Fruit fly (Drosophila melanogaster) whole organism, embryonic: Measurements from ENCODE around the gene CG34307.
A peak's percentile ranks its signal among the peaks of the same experiment; 100 is the strongest.

Source experiments
- Ada2b ChIP-seq: fragments of 200-800 bp; sonication (Bioruptor generic); IDR thresholded peaks from 2 replicates; pipeline ENCODE4 v1.3.6; 2022; ENCODE audit warnings: missing biosample characterization, missing genetic modification characterization
- Bdp1 ChIP-seq: fragments of 200-800 bp; sonication (Bioruptor generic); optimal IDR thresholded peaks from 3 replicates; lab custom pipeline; 2016; ENCODE audit warnings: missing biosample characterization, missing genetic modification characterization
- CG10147 ChIP-seq: fragments of 200-800 bp; sonication (Bioruptor generic); optimal IDR thresholded peaks from 2 replicates; lab custom pipeline; 2019; ENCODE audit warnings: missing biosample characterization, mild to moderate bottlenecking, missing genetic modification characterization, moderate library complexity
- CG11247 ChIP-seq: fragments of 200-800 bp; sonication (Bioruptor generic); IDR thresholded peaks from 2 replicates; pipeline ENCODE4 v1.3.6; 2022; ENCODE audit warnings: missing biosample characterization, missing genetic modification characterization
- CG11398 ChIP-seq: fragments of 200-800 bp; sonication (Bioruptor generic); optimal IDR thresholded peaks from 2 replicates; lab custom pipeline; 2016; ENCODE audit warnings: missing biosample characterization, missing genetic modification characterization
- CG11723 ChIP-seq: fragments of 200-800 bp; sonication (Bioruptor generic); optimal IDR thresholded peaks from 2 replicates; lab custom pipeline; 2017; ENCODE audit warnings: missing biosample characterization, mild to moderate bottlenecking, missing genetic modification characterization
- CG12071 ChIP-seq: fragments of 200-800 bp; sonication (Bioruptor generic); optimal IDR thresholded peaks from 3 replicates; lab custom pipeline; 2018; ENCODE audit warnings: missing biosample characterization, mild to moderate bottlenecking, missing genetic modification characterization
- CG12104 ChIP-seq: fragments of 200-800 bp; sonication (Bioruptor generic); optimal IDR thresholded peaks from 3 replicates; lab custom pipeline; 2016; ENCODE audit warnings: missing biosample characterization, missing genetic modification characterization
- CG12219 ChIP-seq: fragments of 200-800 bp; sonication (Bioruptor generic); optimal IDR thresholded peaks from 3 replicates; lab custom pipeline; 2018; ENCODE audit warnings: missing biosample characterization, mild to moderate bottlenecking, missing genetic modification characterization
- CG12299 ChIP-seq: fragments of 200-800 bp; sonication (Bioruptor generic); optimal IDR thresholded peaks from 2 replicates; lab custom pipeline; 2018; ENCODE audit warnings: missing biosample characterization, mild to moderate bottlenecking, missing genetic modification characterization
- CG1233 ChIP-seq: fragments of 200-800 bp; sonication (Bioruptor generic); optimal IDR thresholded peaks from 4 replicates; lab custom pipeline; 2018; ENCODE audit warnings: missing biosample characterization, mild to moderate bottlenecking, missing genetic modification characterization
- CG13624 ChIP-seq: fragments of 200-800 bp; sonication (Bioruptor generic); optimal IDR thresholded peaks from 2 replicates; lab custom pipeline; 2016; ENCODE audit warnings: missing biosample characterization, missing genetic modification characterization
- CG14710 ChIP-seq: fragments of 200-800 bp; sonication (Bioruptor generic); optimal IDR thresholded peaks from 3 replicates; lab custom pipeline; 2019; ENCODE audit warnings: missing biosample characterization, mild to moderate bottlenecking, missing genetic modification characterization, moderate library complexity
- CG15514 ChIP-seq: fragments of 200-800 bp; sonication (Bioruptor generic); optimal IDR thresholded peaks from 3 replicates; lab custom pipeline; 2017; ENCODE audit warnings: missing biosample characterization, missing genetic modification characterization, mild to moderate bottlenecking, moderate library complexity, missing genetic modification reagents
- CG15601 ChIP-seq: fragments of 200-800 bp; sonication (Bioruptor generic); optimal IDR thresholded peaks from 3 replicates; lab custom pipeline; 2019; ENCODE audit warnings: missing biosample characterization, mild to moderate bottlenecking, missing genetic modification characterization, moderate library complexity
- CG1603 ChIP-seq: fragments of 200-800 bp; sonication (Bioruptor generic); optimal IDR thresholded peaks from 2 replicates; lab custom pipeline; 2019; ENCODE audit warnings: missing biosample characterization, mild to moderate bottlenecking, missing genetic modification characterization, moderate library complexity
- CG17912 ChIP-seq: fragments of 200-800 bp; sonication (Bioruptor generic); optimal IDR thresholded peaks from 2 replicates; lab custom pipeline; 2018; ENCODE audit warnings: missing biosample characterization, mild to moderate bottlenecking, missing genetic modification characterization
- CG18011 ChIP-seq: fragments of 200-800 bp; sonication (Bioruptor generic); optimal IDR thresholded peaks from 2 replicates; lab custom pipeline; 2017; ENCODE audit warnings: missing biosample characterization, missing genetic modification characterization, mild to moderate bottlenecking, moderate library complexity, missing genotype
- CG18476 ChIP-seq: fragments of 200-800 bp; sonication (Bioruptor generic); optimal IDR thresholded peaks from 2 replicates; lab custom pipeline; 2016; ENCODE audit warnings: missing biosample characterization, mild to moderate bottlenecking, missing genetic modification characterization
- CG2875 ChIP-seq: fragments of 200-800 bp; sonication (Bioruptor generic); optimal IDR thresholded peaks from 2 replicates; lab custom pipeline; 2017; ENCODE audit warnings: missing biosample characterization, mild to moderate bottlenecking, missing genetic modification characterization, missing genetic modification reagents
- CG34224 ChIP-seq: fragments of 200-800 bp; sonication (Bioruptor generic); IDR thresholded peaks from 3 replicates; pipeline ENCODE4 v1.3.6; 2022; ENCODE audit warnings: missing biosample characterization, missing genetic modification characterization; ENCODE audit not compliant: partially characterized antibody
- CG3847 ChIP-seq: fragments of 200-800 bp; sonication (Bioruptor generic); IDR thresholded peaks from 2 replicates; pipeline ENCODE4 v1.3.6; 2022; ENCODE audit warnings: missing biosample characterization, missing genetic modification characterization
- CG4820 ChIP-seq: fragments of 200-800 bp; sonication (Bioruptor generic); optimal IDR thresholded peaks from 3 replicates; lab custom pipeline; 2016; ENCODE audit warnings: missing biosample characterization, missing genetic modification characterization
- CG5180 ChIP-seq: fragments of 200-800 bp; sonication (Bioruptor generic); optimal IDR thresholded peaks from 3 replicates; lab custom pipeline; 2017; ENCODE audit warnings: missing biosample characterization, missing genetic modification characterization, mild to moderate bottlenecking, moderate library complexity, missing genetic modification reagents
- CG6854 ChIP-seq: fragments of 200-800 bp; sonication (Bioruptor generic); optimal IDR thresholded peaks from 3 replicates; lab custom pipeline; 2017; ENCODE audit warnings: missing biosample characterization, mild to moderate bottlenecking, missing genetic modification characterization
- CG7928 ChIP-seq: fragments of 200-800 bp; sonication (Bioruptor generic); optimal IDR thresholded peaks from 2 replicates; lab custom pipeline; 2017; ENCODE audit warnings: missing biosample characterization, mild to moderate bottlenecking, missing genetic modification characterization
- CG9609 ChIP-seq: fragments of 200-800 bp; sonication (Bioruptor generic); optimal IDR thresholded peaks from 3 replicates; lab custom pipeline; 2016; ENCODE audit warnings: missing biosample characterization, missing genetic modification characterization
- CoRest ChIP-seq: fragments of 200-800 bp; sonication (Bioruptor generic); optimal IDR thresholded peaks from 3 replicates; lab custom pipeline; 2018; ENCODE audit warnings: missing biosample characterization, mild to moderate bottlenecking, missing genetic modification characterization, moderate library complexity
- Dfd ChIP-seq, 2 experiments: fragments of >200 bp; optimal IDR thresholded peaks; 2 replicates each; lab custom pipeline; 2017; ENCODE audit warnings: missing biosample characterization in 2 of 2, missing genetic modification characterization in 2 of 2
- Dip2 ChIP-seq: fragments of 200-800 bp; sonication (Bioruptor generic); IDR thresholded peaks from 2 replicates; pipeline ENCODE4 v1.3.6; 2022; ENCODE audit warnings: missing biosample characterization, missing genetic modification characterization
- Fer2 ChIP-seq: fragments of 200-800 bp; sonication (Bioruptor generic); optimal IDR thresholded peaks from 2 replicates; lab custom pipeline; 2018; ENCODE audit warnings: missing biosample characterization, mild to moderate bottlenecking, missing genetic modification characterization, moderate library complexity
- Oli ChIP-seq: fragments of 200-800 bp; sonication (Bioruptor generic); optimal IDR thresholded peaks from 2 replicates; lab custom pipeline; 2018; ENCODE audit warnings: missing biosample characterization, mild to moderate bottlenecking, missing genetic modification characterization, moderate library complexity
- Pdp1 ChIP-seq, 2 experiments: fragments of 200-800 bp; sonication (Bioruptor generic); optimal IDR thresholded peaks; 3 replicates each; lab custom pipeline; 2016; ENCODE audit warnings: missing biosample characterization in 2 of 2, missing genetic modification characterization in 2 of 2, mild to moderate bottlenecking in 1 of 2, moderate library complexity in 1 of 2
- ash1 ChIP-seq: fragments of 200-800 bp; sonication (Bioruptor generic); optimal IDR thresholded peaks from 2 replicates; lab custom pipeline; 2018; ENCODE audit warnings: missing biosample characterization, mild to moderate bottlenecking, missing genetic modification characterization
- ato ChIP-seq: fragments of 200-800 bp; sonication (Bioruptor generic); IDR thresholded peaks from 2 replicates; pipeline ENCODE4 v1.3.6; 2022; ENCODE audit warnings: missing biosample characterization, missing genetic modification characterization; ENCODE audit not compliant: partially characterized antibody
- cas ChIP-seq: fragments of 200-800 bp; sonication (Bioruptor generic); IDR thresholded peaks from 2 replicates; pipeline ENCODE4 v1.3.6; 2022; ENCODE audit warnings: missing biosample characterization, missing genetic modification characterization
- chinmo ChIP-seq: fragments of 200-800 bp; sonication (Bioruptor generic); IDR thresholded peaks from 4 replicates; pipeline ENCODE4 v1.3.6; 2022; ENCODE audit warnings: missing biosample characterization, missing genetic modification characterization; ENCODE audit not compliant: partially characterized antibody
- dmrt11E ChIP-seq: fragments of 200-800 bp; sonication (Bioruptor generic); optimal IDR thresholded peaks from 3 replicates; lab custom pipeline; 2018; ENCODE audit warnings: missing biosample characterization, mild to moderate bottlenecking, missing genetic modification characterization, moderate library complexity
- ewg ChIP-seq: fragments of 200-800 bp; sonication (Bioruptor generic); optimal IDR thresholded peaks from 3 replicates; lab custom pipeline; 2017; ENCODE audit warnings: mild to moderate bottlenecking, missing biosample characterization, missing genetic modification reagents, missing genetic modification characterization
- gem ChIP-seq: fragments of 200-800 bp; sonication (Bioruptor generic); optimal IDR thresholded peaks from 2 replicates; lab custom pipeline; 2019; ENCODE audit warnings: missing biosample characterization, mild to moderate bottlenecking, missing genetic modification characterization, moderate library complexity
- gro ChIP-seq: fragments of 200-800 bp; sonication (Bioruptor generic); optimal IDR thresholded peaks from 2 replicates; lab custom pipeline; 2016; ENCODE audit warnings: missing biosample characterization, missing genetic modification characterization
- gt ChIP-seq: fragments of 200-800 bp; sonication (Bioruptor generic); IDR thresholded peaks from 2 replicates; pipeline ENCODE4 v1.3.6; 2022; ENCODE audit warnings: missing biosample characterization, missing genetic modification characterization
- ham ChIP-seq: fragments of 200-800 bp; sonication (Bioruptor generic); IDR thresholded peaks from 2 replicates; pipeline ENCODE4 v1.3.6; 2022; ENCODE audit warnings: missing biosample characterization, missing genetic modification characterization
- lmd ChIP-seq: fragments of 200-800 bp; sonication (Bioruptor generic); IDR thresholded peaks from 2 replicates; pipeline ENCODE4 v1.3.6; 2022; ENCODE audit warnings: missing biosample characterization, missing genetic modification characterization
- pum ChIP-seq: fragments of 200-800 bp; sonication (Bioruptor generic); optimal IDR thresholded peaks from 2 replicates; lab custom pipeline; 2016; ENCODE audit warnings: missing biosample characterization, missing genetic modification characterization
- sqz ChIP-seq: fragments of 200-800 bp; sonication (Bioruptor generic); optimal IDR thresholded peaks from 3 replicates; lab custom pipeline; 2018; ENCODE audit warnings: missing biosample characterization, mild to moderate bottlenecking, missing genetic modification characterization
- stwl ChIP-seq: fragments of 200-800 bp; sonication (Bioruptor generic); optimal IDR thresholded peaks from 3 replicates; lab custom pipeline; 2018; ENCODE audit warnings: missing biosample characterization, mild to moderate bottlenecking, missing genetic modification characterization, moderate library complexity
- sug ChIP-seq: fragments of 200-800 bp; optimal IDR thresholded peaks from 2 replicates; lab custom pipeline; 2019; ENCODE audit warnings: missing biosample characterization, mild to moderate bottlenecking, missing genetic modification characterization, moderate library complexity
- wdn ChIP-seq: fragments of 200-800 bp; sonication (Bioruptor generic); IDR thresholded peaks from 2 replicates; pipeline ENCODE4 v1.3.6; 2022; ENCODE audit warnings: missing biosample characterization, missing genetic modification characterization
- yki ChIP-seq: fragments of >200 bp; optimal IDR thresholded peaks from 3 replicates; lab custom pipeline; 2018
- zen2 ChIP-seq: fragments of 200-800 bp; sonication (Bioruptor generic); IDR thresholded peaks from 3 replicates; pipeline ENCODE4 v1.3.6; 2022; ENCODE audit warnings: missing biosample characterization, missing genetic modification characterization; ENCODE audit not compliant: partially characterized antibody

The CG34307 gene

DNA sequence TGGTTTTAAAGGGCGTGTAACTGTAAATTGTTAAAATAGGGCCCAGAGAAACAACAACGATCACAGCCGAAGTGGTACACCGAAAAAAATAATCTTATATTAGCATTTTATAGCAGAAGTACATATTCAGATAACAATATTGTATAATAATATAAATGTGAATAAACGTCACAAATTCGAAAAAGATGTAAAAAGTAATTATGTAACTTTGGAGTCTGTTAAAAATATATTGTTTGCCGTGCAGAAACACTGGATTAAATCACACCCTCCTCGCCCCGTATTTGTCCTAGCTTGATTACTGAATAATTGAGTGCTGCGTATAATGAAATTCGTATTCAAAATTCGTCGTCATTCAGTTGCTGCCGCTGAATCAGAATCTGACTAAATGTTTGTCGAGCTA is 42.2 kb upstream of the CG34307 start (continued):
- TF ChIP-seq zen2 (GFP tag; lab: Robert Waterston, UW) (no peak), gem (tag; lab: Kevin White, UChicago) (peak; percentile 69), CG1233 (GFP tag; lab: Kevin White, UChicago) (no peak), CG14710 (tag; lab: Kevin White, UChicago) (no peak), CG18476 (GFP tag; lab: Kevin White, UChicago) (no peak), Oli (tag; lab: Kevin White, UChicago) (peak; percentile 35), CG11247 (GFP tag; lab: Robert Waterston, UW) (no peak), CG12071 (no peak), CG1603 (tag; lab: Kevin White, UChicago) (no peak), CG3847 (GFP tag; lab: Robert Waterston, UW) (0 out of 2 replicates have a peak, but pooled peaks have one; percentile 19), CG15601 (tag; lab: Kevin White, UChicago) (no peak), Bdp1 (GFP tag; lab: Kevin White, UChicago) (no peak), CG17912 (GFP tag; lab: Kevin White, UChicago) (no peak), ham (no peak), Dip2 (GFP tag; lab: Robert Waterston, UW) (no peak), CG18011 (GFP tag; lab: Kevin White, UChicago) (no peak), CG10147 (GFP tag; lab: Kevin White, UChicago) (peak; percentile 2), CoRest (tag; lab: Kevin White, UChicago) (peak; percentile 33), CG5180 (GFP tag; lab: Kevin White, UChicago) (no peak), chinmo (GFP tag; lab: Robert Waterston, UW) (no peak), pum (GFP tag; lab: Kevin White, UChicago) (no peak), CG12104 (GFP tag; lab: Kevin White, UChicago) (no peak), CG34224 (GFP tag; lab: Robert Waterston, UW) (no peak), CG2875 (GFP tag; lab: Kevin White, UChicago) (no peak), CG9609 (GFP tag; lab: Kevin White, UChicago) (no peak), Pdp1 (GFP tag; optimal IDR thresholded peaks at IDR 0.05; lab: Kevin White, UChicago) (peak in 1 of 2 experiments; percentile 50), CG6854 (no peak), lmd (GFP tag; lab: Robert Waterston, UW) (no peak), stwl (tag; lab: Kevin White, UChicago) (no peak), gt (GFP tag; lab: Robert Waterston, UW) (no peak), CG13624 (no peak), CG4820 (peak; percentile 4), Dfd (GFP tag; optimal IDR thresholded peaks at IDR 0.05; lab: Kevin White, UChicago) (no peak), wdn (GFP tag; lab: Robert Waterston, UW) (no peak), CG12219 (GFP tag; lab: Kevin White, UChicago) (no peak), CG11723 (GFP tag; lab: Kevin White, UChicago) (no peak), CG15514 (GFP tag; lab: Kevin White, UChicago) (no peak), yki (lab: Kevin White, UChicago) (no peak), cas (GFP tag; lab: Robert Waterston, UW) (no peak), ato (GFP tag; lab: Robert Waterston, UW) (no peak), sug (tag; lab: Kevin White, UChicago) (no peak), Ada2b (GFP tag; lab: Robert Waterston, UW) (no peak), dmrt11E (tag; lab: Kevin White, UChicago) (no peak), CG12299 (tag; lab: Kevin White, UChicago) (no peak), gro (GFP tag; lab: Kevin White, UChicago) (no peak), sqz (GFP tag; lab: Kevin White, UChicago) (no peak), Fer2 (tag; lab: Kevin White, UChicago) (no peak), CG11398 (GFP tag; lab: Kevin White, UChicago) (no peak), ewg (GFP tag; lab: Kevin White, UChicago) (no peak), ash1 (no peak), CG7928 (GFP tag; lab: Kevin White, UChicago) (no peak)
